Worm (Caenorhabditis elegans) whole organism, mixed stage, embryonic: ENCODE measurements around the gene skr-5.

ENCODE experiments used
- blmp-1 ChIP-seq: fragments of 150-350 bp; optimal IDR thresholded peaks from 2 replicates; lab custom pipeline; 2014; ENCODE audit warnings: missing biosample characterization, missing genetic modification characterization
- ces-1 ChIP-seq: fragments of 150-350 bp; optimal IDR thresholded peaks from 2 replicates; lab custom pipeline; 2014; ENCODE audit warnings: missing biosample characterization, missing genetic modification reagents, missing genetic modification characterization
- elt-1 ChIP-seq: sonication (generic microtip); optimal IDR thresholded peaks from 2 replicates; lab custom pipeline; 2017; ENCODE audit warnings: missing genetic modification characterization, mild to moderate bottlenecking, missing compliant biosample characterization, antibody characterized with exemption, moderate library complexity, borderline replicate concordance; ENCODE audit not compliant: insufficient read depth
- lin-13 ChIP-seq: fragments of 150-350 bp; optimal IDR thresholded peaks from 2 replicates; lab custom pipeline; 2014; ENCODE audit warnings: missing biosample characterization, missing genetic modification characterization
- nhr-12 ChIP-seq: fragments of 150-350 bp; optimal IDR thresholded peaks from 2 replicates; lab custom pipeline; 2014; ENCODE audit warnings: missing biosample characterization, missing genetic modification characterization
- nhr-28 ChIP-seq: fragments of 150-350 bp; optimal IDR thresholded peaks from 2 replicates; lab custom pipeline; 2014; ENCODE audit warnings: missing biosample characterization, missing genetic modification characterization
- nhr-76 ChIP-seq: sonication (generic microtip); optimal IDR thresholded peaks from 2 replicates; lab custom pipeline; 2017; ENCODE audit warnings: missing biosample characterization, missing genetic modification characterization
- pha-4 ChIP-seq: fragments of 150-350 bp; optimal IDR thresholded peaks from 2 replicates; lab custom pipeline; 2018; ENCODE audit warnings: missing biosample characterization, missing genetic modification reagents, missing genetic modification characterization
- snpc-4 ChIP-seq: fragments of 150-350 bp; optimal IDR thresholded peaks from 2 replicates; lab custom pipeline; 2014; ENCODE audit warnings: missing biosample characterization, missing genetic modification characterization
- ztf-11 ChIP-seq: fragments of 150-350 bp; optimal IDR thresholded peaks from 2 replicates; lab custom pipeline; 2014; ENCODE audit warnings: missing biosample characterization, missing genetic modification characterization

ce11 chrV:17298657-17299056, 49.0 kb upstream of the skr-5 start:
- TF ChIP-seq ces-1 (no peak), ztf-11 (no peak), snpc-4 (tag; lab: Kevin White, UChicago) (no peak), elt-1 (tag; lab: Kevin White, UChicago) (no peak), nhr-28 (tag; lab: Kevin White, UChicago) (no peak), nhr-12 (tag; lab: Kevin White, UChicago) (no peak), blmp-1 (tag; lab: Kevin White, UChicago) (no peak), nhr-76 (tag; lab: Kevin White, UChicago) (no peak), pha-4 (tag; lab: Kevin White, UChicago) (no peak), lin-13 (tag; lab: Kevin White, UChicago) (no peak)
